Fruit fly (Drosophila melanogaster) whole organism, embryonic: ENCODE measurements around the gene Hsp70Ab.

Experiments used
- CG12391 ChIP-seq: fragments of 200-800 bp; sonication (Bioruptor generic); optimal IDR thresholded peaks from 3 replicates; lab custom pipeline; 2018; ENCODE audit warnings: missing biosample characterization, mild to moderate bottlenecking, missing genetic modification characterization, moderate library complexity
- CG17912 ChIP-seq: fragments of 200-800 bp; sonication (Bioruptor generic); optimal IDR thresholded peaks from 2 replicates; lab custom pipeline; 2018; ENCODE audit warnings: missing biosample characterization, mild to moderate bottlenecking, missing genetic modification characterization
- CG1832 ChIP-seq: fragments of 200-800 bp; sonication (Bioruptor generic); optimal IDR thresholded peaks from 2 replicates; lab custom pipeline; 2017; ENCODE audit warnings: missing biosample characterization, mild to moderate bottlenecking, missing genetic modification characterization, inconsistent platforms
- CG4854 ChIP-seq: fragments of 200-800 bp; sonication (Bioruptor generic); optimal IDR thresholded peaks from 2 replicates; lab custom pipeline; 2016; ENCODE audit warnings: missing biosample characterization, missing genetic modification characterization, inconsistent platforms
- Dip3 ChIP-seq: fragments of 200-800 bp; sonication (Bioruptor generic); optimal IDR thresholded peaks from 3 replicates; lab custom pipeline; 2016; ENCODE audit warnings: missing biosample characterization, missing genetic modification characterization
- Mes4 ChIP-seq: fragments of 200-800 bp; sonication (Bioruptor generic); optimal IDR thresholded peaks from 2 replicates; lab custom pipeline; 2016; ENCODE audit warnings: missing biosample characterization, missing genetic modification characterization
- Optix ChIP-seq: fragments of 200-800 bp; sonication (Bioruptor generic); IDR thresholded peaks from 3 replicates; pipeline ENCODE4 v1.3.6; 2022; ENCODE audit warnings: missing biosample characterization, missing genetic modification characterization
- Tbp ChIP-seq: fragments of >200 bp; optimal IDR thresholded peaks from 2 replicates; lab custom pipeline; 2018; ENCODE audit warnings: missing biosample characterization, missing genetic modification characterization
- dimm ChIP-seq: fragments of 200-800 bp; sonication (Bioruptor generic); IDR thresholded peaks from 2 replicates; pipeline ENCODE4 v1.3.6; 2022; ENCODE audit warnings: missing biosample characterization, missing genetic modification characterization
- gt ChIP-seq: fragments of 200-800 bp; sonication (Bioruptor generic); IDR thresholded peaks from 2 replicates; pipeline ENCODE4 v1.3.6; 2022; ENCODE audit warnings: missing biosample characterization, missing genetic modification characterization
- insv ChIP-seq, 2 experiments: fragments of 200-800 bp; sonication (Bioruptor generic); optimal IDR thresholded peaks; 3 replicates each; lab custom pipeline; 2016 to 2018; ENCODE audit warnings: missing biosample characterization in 2 of 2, missing genetic modification characterization in 2 of 2
- psq ChIP-seq: fragments of 200-800 bp; sonication (Bioruptor generic); optimal IDR thresholded peaks from 2 replicates; lab custom pipeline; 2017; ENCODE audit warnings: missing biosample characterization, missing genetic modification characterization
- vfl ChIP-seq: fragments of 200-800 bp; sonication (Bioruptor generic); optimal IDR thresholded peaks from 2 replicates; lab custom pipeline; 2016; ENCODE audit warnings: missing biosample characterization, missing genetic modification characterization

- no peak for TF ChIP-seq dimm (GFP tag; lab: Robert Waterston, UW)
- TF ChIP-seq gt (GFP tag; lab: Robert Waterston, UW): no peak
- no peak for TF ChIP-seq insv (GFP tag; optimal IDR thresholded peaks at IDR 0.05; lab: Kevin White, UChicago)
- TF ChIP-seq Mes4 (GFP tag; lab: Kevin White, UChicago): no peak
- TF ChIP-seq CG1832 (GFP tag; lab: Kevin White, UChicago): no peak
- no peak for TF ChIP-seq CG17912 (GFP tag; lab: Kevin White, UChicago)
- no peak for TF ChIP-seq vfl (GFP tag; lab: Kevin White, UChicago)
- TF ChIP-seq Optix (GFP tag; lab: Robert Waterston, UW): no peak
- no peak for TF ChIP-seq CG12391 (tag; lab: Kevin White, UChicago)
- TF ChIP-seq Tbp: no peak
- TF ChIP-seq psq (GFP tag; lab: Kevin White, UChicago): no peak
- TF ChIP-seq CG4854 (GFP tag; lab: Kevin White, UChicago): no peak
- TF ChIP-seq Dip3 (GFP tag; lab: Kevin White, UChicago): no peak
Measured at dm6 chr3R:11947959-11948358, 10.4 kb upstream of the Hsp70Ab start.
